Fruit fly (Drosophila melanogaster) Kc167 (cell line): ENCODE measurements around the gene ckd.

Source experiments
- Myc ChIP-seq: fragments of >200 bp; optimal IDR thresholded peaks from 2 replicates; lab custom pipeline; 2017; ENCODE audit warnings: missing external identifiers
- Sin3A ChIP-seq: fragments of >200 bp; optimal IDR thresholded peaks from 2 replicates; lab custom pipeline; 2018; ENCODE audit warnings: missing external identifiers
- h ChIP-seq: fragments of >200 bp; optimal IDR thresholded peaks from 3 replicates; lab custom pipeline; 2018; ENCODE audit warnings: missing external identifiers
- insv ChIP-seq: fragments of >200 bp; optimal IDR thresholded peaks from 3 replicates; lab custom pipeline; 2018; ENCODE audit warnings: missing external identifiers
- psq ChIP-seq: fragments of >200 bp; optimal IDR thresholded peaks from 2 replicates; lab custom pipeline; 2017; ENCODE audit warnings: missing external identifiers
- ttk ChIP-seq: sonication (Bioruptor generic); optimal IDR thresholded peaks from 2 replicates; lab custom pipeline; 2017; ENCODE audit warnings: missing external identifiers

The ckd gene

DNA sequence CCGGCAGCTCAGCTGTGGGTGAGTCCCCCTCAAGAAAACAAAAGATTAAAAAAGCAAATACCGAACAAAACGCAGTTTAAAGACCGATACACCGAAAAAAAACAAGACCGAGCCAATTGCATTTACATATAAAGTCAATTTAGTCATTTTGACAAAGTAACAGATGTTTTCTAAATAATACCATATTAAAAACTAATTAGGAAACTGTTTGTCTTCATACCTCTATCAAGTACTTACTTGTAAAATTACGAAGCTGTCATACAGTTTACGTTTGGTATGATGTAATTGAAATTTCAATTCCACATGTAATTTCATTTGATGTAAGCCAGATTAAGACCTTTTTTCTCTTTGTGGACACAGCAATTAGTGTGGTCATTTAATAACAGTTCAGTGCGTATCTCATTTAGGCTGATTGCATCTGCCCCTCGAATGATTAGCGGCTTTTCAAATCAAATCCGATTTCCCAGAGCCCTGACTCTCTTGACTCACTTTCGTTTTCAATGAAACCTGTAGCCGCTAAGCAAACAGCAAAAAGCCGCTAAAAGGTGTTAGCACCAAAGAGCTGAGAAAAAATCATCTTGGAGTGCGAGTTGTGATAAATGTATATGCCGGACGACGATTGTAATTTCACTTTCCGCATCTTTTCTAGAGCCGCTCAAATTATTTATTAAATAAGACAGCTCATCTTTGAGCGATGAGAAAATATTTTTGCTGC is 16.9 kb downstream of the ckd start:
- TF ChIP-seq h (lab: Kevin White, UChicago) (no peak), insv (no peak), Myc (lab: Kevin White, UChicago) (no peak), ttk (lab: Kevin White, UChicago) (no peak)

DNA sequence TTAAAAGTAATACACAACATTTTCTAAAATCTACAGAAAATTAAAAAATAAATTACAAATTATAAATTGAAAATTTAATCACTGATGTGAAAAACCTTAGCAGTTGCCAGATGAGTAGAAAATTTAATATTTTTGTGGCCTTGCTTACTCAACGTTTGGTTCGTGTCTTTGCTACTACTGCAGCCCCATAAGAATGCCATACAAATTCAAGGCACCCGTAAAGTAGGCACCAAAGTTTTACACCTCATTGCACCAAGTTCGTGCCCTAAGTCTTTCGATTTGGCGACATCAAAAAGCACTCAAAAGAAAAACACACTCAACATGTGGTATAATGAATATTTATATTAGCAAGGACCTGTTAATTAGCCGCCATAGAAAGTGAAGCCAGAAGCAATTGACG is 19.3 kb downstream of the ckd start:
- no peak for TF ChIP-seq insv
- TF ChIP-seq psq: no peak
- no peak for TF ChIP-seq ttk (lab: Kevin White, UChicago)
- TF ChIP-seq Myc (lab: Kevin White, UChicago): no peak
- TF ChIP-seq Sin3A: no peak
- TF ChIP-seq h (lab: Kevin White, UChicago): no peak

DNA sequence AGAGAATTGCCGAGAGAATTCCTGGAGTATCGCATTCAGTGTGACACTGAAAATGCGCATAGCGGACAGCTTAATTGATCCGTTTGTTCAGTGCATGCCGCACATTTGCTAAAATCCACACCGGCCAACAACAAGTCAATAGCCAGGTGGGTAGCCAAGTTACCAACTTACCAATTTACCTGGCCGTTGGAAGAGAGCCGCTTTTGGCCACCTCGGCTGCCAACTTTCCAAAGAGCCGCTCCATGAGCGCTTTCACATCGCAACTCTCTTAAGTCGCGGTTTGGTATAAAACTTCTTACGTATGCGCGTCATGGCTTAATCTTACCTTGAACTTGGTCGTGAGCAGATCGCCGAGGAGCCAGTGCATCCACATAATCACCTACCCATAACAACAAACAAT is 22.3 kb downstream of the ckd start, which contains the start of gene CG12017:
Gene CG12017 (plus strand): TSS at position 310 of the 400 bp plus-strand sequence.
- TF ChIP-seq h (lab: Kevin White, UChicago): no peak
- no peak for TF ChIP-seq Myc (lab: Kevin White, UChicago)
- no peak for TF ChIP-seq Sin3A
- TF ChIP-seq psq: no peak
- TF ChIP-seq insv: no peak

DNA sequence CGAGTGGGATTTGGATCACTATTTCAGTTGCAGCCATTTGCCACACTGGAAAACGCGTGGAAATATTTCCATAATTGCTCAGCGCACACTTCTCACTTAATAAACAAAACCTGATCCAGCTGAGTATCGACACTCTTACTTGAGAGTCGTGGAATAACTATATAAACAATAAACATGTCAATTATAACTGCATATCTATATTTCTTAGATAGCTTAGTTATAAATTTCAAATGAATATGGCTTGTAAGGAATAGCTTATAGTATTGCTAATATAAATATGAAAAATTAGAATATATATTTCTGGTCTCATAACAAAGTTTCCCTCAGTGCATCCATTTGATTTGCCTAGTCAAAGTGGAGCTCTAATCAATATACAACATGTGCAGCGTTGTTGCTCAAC is 25.6 kb downstream of the ckd start:
- TF ChIP-seq ttk (lab: Kevin White, UChicago) (no peak), psq (no peak), Myc (lab: Kevin White, UChicago) (no peak), Sin3A (no peak), insv (no peak), h (lab: Kevin White, UChicago) (no peak)

DNA sequence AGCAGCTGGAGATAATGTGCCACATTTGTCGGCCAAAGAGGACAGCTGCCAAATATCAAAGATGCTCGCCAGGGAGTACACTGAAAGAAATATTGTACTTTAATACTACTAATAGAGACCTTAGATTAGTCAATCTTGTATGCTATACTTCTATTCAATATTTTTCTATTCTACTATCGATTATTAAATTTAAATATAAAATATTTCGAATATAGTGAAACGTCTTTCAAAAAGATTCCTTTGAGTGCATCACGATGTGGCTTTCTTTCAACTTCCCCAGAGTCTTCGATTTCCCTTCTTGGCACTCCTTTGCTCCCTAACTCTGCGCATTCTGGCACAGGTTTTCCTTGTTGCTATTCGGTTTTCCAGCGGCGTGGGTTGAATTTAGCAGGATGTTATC is 27.2 kb downstream of the ckd start:
- TF ChIP-seq ttk (lab: Kevin White, UChicago): no peak
- no peak for TF ChIP-seq insv
- TF ChIP-seq Sin3A: no peak
- TF ChIP-seq psq: no peak
- no peak for TF ChIP-seq h (lab: Kevin White, UChicago)
- no peak for TF ChIP-seq Myc (lab: Kevin White, UChicago)

DNA sequence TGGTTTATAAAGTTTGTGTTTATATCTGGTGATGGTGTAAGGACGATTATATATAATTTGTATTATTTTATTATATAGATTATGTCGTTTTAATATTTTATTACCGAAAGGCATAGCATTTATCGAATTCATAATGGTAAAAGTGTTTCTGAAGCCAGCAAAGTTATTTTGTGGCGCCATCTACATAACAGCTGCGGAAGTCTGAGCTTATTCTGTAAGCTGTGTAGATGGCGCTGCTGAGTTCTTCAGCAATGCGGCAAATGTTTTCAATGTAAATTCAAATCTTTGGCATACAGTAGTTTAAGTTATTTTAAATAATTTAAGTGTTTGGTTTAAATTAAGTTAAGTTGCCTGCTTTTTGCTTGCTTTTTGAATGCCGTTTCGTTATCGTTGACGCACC is 30.7 kb downstream of the ckd start:
- no peak for TF ChIP-seq h (lab: Kevin White, UChicago)
- TF ChIP-seq insv: no peak
- no peak for TF ChIP-seq Sin3A
- TF ChIP-seq Myc (lab: Kevin White, UChicago): no peak
- no peak for TF ChIP-seq psq
- TF ChIP-seq ttk (lab: Kevin White, UChicago): no peak

DNA sequence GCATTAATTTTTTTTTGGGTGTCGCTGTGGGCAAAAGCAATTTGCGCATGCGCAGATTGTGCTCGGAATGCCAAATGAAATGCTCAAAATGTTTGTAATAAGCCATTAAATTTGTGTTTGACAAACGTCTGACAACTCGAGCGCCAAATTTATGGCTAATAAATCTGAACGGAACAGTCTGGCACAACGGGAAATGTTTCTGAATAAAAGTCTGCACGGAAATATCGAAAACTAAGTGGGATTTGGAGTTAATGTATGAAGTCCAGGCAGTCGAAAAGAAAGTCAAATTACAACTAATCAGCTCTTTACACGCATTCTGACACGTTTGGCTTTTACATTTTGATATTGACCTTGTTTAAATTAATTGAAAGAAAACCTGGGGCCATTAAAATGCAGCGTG is 33.5 kb downstream of the ckd start, which contains the start of gene CG12009:
Gene CG12009 (plus strand): TSS at position 301 of the 400 bp plus-strand sequence.
- no peak for TF ChIP-seq Sin3A
- TF ChIP-seq h (lab: Kevin White, UChicago): no peak
- no peak for TF ChIP-seq psq
- no peak for TF ChIP-seq insv
- TF ChIP-seq Myc (lab: Kevin White, UChicago): no peak
- no peak for TF ChIP-seq ttk (lab: Kevin White, UChicago)

DNA sequence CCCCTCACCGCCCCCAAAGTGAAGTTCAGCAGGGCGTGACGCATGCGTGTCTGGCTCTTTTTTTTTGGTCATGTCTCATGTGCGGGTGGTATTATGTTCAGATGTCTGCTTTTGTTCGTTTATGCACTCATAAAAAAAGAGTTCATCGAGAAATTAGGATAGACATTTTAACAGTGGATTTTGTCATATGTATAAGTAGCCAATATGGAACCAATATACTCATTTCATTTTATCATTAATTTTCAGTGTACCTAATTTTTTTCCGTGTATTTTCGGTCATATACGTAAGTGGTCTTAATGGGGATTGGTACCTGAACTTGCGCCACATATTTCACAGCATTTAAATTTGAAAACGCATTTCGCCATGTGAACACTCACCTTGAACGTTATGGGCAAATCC is 42.7 kb downstream of the ckd start:
- TF ChIP-seq Sin3A (no peak), insv (no peak), psq (no peak), h (lab: Kevin White, UChicago) (no peak), Myc (lab: Kevin White, UChicago) (no peak), ttk (lab: Kevin White, UChicago) (no peak)

DNA sequence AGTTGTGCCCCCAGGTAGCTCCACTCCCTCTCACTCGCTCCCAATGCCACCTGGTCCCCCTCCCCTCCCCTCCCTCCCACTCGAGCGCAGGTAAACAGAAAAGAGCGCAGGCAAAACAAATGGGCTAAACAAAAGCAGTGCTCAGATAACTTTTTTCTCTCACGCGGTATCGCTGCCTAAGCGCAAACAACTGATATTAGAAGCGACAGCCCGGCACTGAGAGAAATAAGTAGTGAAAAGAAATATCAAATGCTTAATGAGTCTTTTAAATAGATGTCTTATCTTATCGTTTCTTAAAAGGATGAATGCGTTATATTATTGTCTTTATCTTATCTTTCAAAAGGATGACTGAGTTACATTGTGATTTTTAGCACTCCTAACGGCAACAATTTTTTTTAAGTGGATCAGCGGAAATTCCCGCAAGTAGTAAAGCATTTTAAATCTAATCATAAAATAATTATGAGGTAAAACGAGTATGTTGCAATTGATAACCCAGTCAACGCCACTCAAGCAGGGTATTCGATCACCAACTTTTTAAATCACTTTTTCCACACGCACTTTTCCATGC is 43.6 kb downstream of the ckd start:
- TF ChIP-seq psq (no peak), h (lab: Kevin White, UChicago) (no peak), Myc (lab: Kevin White, UChicago) (no peak), insv (no peak)

DNA sequence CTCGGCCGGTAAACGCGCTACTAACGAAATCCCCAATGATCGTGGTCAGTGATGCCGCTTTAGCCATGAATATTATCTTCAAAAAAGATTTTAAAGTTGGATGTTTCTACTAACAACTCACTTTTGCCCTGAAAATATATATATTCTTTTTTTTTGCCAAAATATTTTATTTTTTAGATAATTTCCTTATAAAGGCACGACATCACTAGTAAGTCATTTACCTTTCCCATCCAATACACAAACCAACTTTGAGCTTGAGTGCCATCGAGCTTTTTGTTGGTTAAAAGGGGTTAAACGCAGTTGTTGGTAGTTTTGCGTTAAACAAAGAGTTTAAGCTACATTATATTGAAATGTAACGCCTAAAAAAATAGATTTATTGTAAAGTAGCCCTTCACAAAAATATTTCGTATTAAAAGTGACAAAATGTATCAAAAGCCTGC is 45.4 kb downstream of the ckd start, which contains the start of gene CG14968:
Gene CG14968 (minus strand): TSS at position 26 of the 440 bp plus-strand sequence.
- TF ChIP-seq Myc (lab: Kevin White, UChicago): no peak
- no peak for TF ChIP-seq psq
- no peak for TF ChIP-seq ttk (lab: Kevin White, UChicago)
- no peak for TF ChIP-seq Sin3A
- TF ChIP-seq h (lab: Kevin White, UChicago): no peak
- TF ChIP-seq insv: no peak

DNA sequence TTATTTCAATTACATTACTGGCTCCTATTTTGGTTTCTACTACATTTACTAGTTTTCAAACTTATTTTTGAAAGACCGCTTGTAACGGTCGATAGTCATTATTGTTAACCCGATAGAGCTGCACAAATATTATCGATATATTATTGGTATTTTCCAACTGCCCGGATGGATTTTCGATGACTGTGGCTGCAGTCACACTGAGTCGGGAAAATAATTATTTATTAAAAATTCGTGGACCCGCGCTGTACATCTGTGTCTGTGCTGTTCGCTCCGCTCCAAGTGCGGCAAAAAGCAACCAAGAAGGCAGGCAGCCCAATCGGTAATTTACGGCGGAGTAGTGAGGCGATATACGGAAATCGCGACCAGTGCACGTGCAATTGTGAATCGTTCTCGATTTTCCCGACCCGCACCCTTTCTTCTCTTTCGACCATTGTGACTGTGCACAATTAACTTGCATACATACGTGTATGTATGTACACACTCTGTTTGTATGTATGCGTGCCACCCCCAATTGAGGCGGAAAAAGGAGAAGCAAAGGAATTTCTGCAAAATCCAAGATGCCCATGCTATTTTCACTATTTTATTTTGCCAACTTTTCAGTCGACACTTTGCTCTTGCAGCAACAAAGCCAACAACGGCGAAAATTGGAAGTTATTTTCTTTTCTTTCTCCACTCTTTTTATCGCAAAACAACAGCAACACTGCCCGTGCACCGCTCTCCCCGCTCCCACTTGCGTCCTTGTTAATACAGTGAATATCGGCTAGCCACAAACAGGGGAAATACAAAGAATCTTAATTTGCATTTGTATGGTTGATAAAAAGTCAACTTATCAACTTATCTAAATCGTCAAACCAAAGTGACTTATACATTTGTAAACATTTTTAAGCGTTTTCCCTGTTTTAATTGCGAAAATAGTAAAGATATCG is 46.1 kb downstream of the ckd start, which contains the start of gene ZnT63C:
Gene ZnT63C (plus strand): TSS at position 175 of the 926 bp plus-strand sequence.
- TF ChIP-seq ttk (lab: Kevin White, UChicago) (no peak), psq (no peak), Myc (lab: Kevin White, UChicago) (no peak), h (lab: Kevin White, UChicago) (no peak), Sin3A (no peak), insv (no peak)

DNA sequence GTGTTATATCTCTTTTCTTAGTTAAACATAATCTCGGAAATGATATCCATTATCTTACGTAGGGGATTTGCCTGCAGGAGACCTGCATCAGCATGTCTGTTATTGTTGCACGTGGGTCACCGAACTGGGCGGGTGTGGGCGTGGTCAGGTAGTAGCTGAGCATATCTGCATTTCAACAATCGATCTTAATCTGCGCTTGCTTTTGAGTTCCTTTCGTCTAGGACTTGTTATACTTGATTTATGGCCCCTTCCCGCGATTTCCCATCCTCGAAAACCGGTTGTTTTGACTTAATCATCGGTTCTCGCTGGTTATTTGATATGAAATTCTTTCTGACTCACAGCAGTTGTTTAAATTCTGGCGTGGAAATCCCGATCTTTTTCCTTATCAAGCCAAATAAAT is 47.1 kb downstream of the ckd start:
- TF ChIP-seq psq: no peak
